Worm (Caenorhabditis elegans): ENCODE measurements around the gene H35B03.1.

H35B03.1 gene

ce11 chrIV:5703443-5703842, 22.0 kb upstream of the H35B03.1 start, which contains the start of the genes C55C3.73 and perm-5:
C55C3.73 (minus strand) TSS chrIV:5703451.
perm-5 (minus strand) TSS chrIV:5703468.
- TF ChIP-seq tra-4 (tag; optimal IDR thresholded peaks at IDR 0.05) (no peak), hmg-4 (GFP tag; optimal IDR thresholded peaks at IDR 0.05) (no peak), flt-1 (GFP tag; IDR thresholded peaks at IDR 0.05) (no peak), aly-1 (tag; optimal IDR thresholded peaks at IDR 0.05) (no peak), ama-1 (optimal IDR thresholded peaks at IDR 0.05) (no peak), hmbx-1 (tag; optimal IDR thresholded peaks at IDR 0.05) (no peak), pes-1 (GFP tag; IDR thresholded peaks at IDR 0.05) (no peak), F13C5.2 (tag; optimal IDR thresholded peaks at IDR 0.05) (no peak), tbx-37 (GFP tag; conservative IDR thresholded peaks at IDR 0.05) (no peak), ets-7 (tag; optimal IDR thresholded peaks at IDR 0.05) (no peak), tbx-11 (GFP tag; IDR thresholded peaks at IDR 0.05) (no peak), ceh-36 (tag; optimal IDR thresholded peaks at IDR 0.05) (no peak), hnd-1 (tag; optimal IDR thresholded peaks at IDR 0.05) (no peak), B0310.2 (tag; optimal IDR thresholded peaks at IDR 0.05) (no peak)

ce11 chrIV:5703917-5704316, 21.5 kb upstream of the H35B03.1 start:
- no peak for TF ChIP-seq sea-1 (GFP tag; conservative IDR thresholded peaks at IDR 0.05)
- TF ChIP-seq ceh-36 (tag; optimal IDR thresholded peaks at IDR 0.05): no peak
- no peak for TF ChIP-seq hmbx-1 (tag; optimal IDR thresholded peaks at IDR 0.05)

- no peak for TF ChIP-seq tra-4 (tag; optimal IDR thresholded peaks at IDR 0.05)
- TF ChIP-seq B0310.2 (tag; optimal IDR thresholded peaks at IDR 0.05): no peak
- TF ChIP-seq F13C5.2 (tag; optimal IDR thresholded peaks at IDR 0.05): no peak
Measured at ce11 chrIV:5706603-5707002, 18.8 kb upstream of the H35B03.1 start.

- TF ChIP-seq F13C5.2 (tag; optimal IDR thresholded peaks at IDR 0.05): no peak
- no peak for TF ChIP-seq B0310.2 (tag; optimal IDR thresholded peaks at IDR 0.05)
- no peak for TF ChIP-seq hnd-1 (tag; optimal IDR thresholded peaks at IDR 0.05)
- no peak for TF ChIP-seq hmbx-1 (tag; optimal IDR thresholded peaks at IDR 0.05)
Measured at ce11 chrIV:5708796-5709195, 16.6 kb upstream of the H35B03.1 start, which contains the start of gene C55C3.1. C55C3.1 (plus strand) TSS chrIV:5709096.

- TF ChIP-seq tbx-37 (GFP tag; conservative IDR thresholded peaks at IDR 0.05) (no peak), scrt-1 (GFP tag; IDR thresholded peaks at IDR 0.05) (no peak), tbx-11 (GFP tag; IDR thresholded peaks at IDR 0.05) (no peak), flt-1 (GFP tag; IDR thresholded peaks at IDR 0.05) (no peak), pes-1 (GFP tag; IDR thresholded peaks at IDR 0.05) (no peak), sea-1 (GFP tag; conservative IDR thresholded peaks at IDR 0.05) (no peak), B0310.2 (tag; optimal IDR thresholded peaks at IDR 0.05) (no peak), hmg-4 (GFP tag; optimal IDR thresholded peaks at IDR 0.05) (no peak), tra-4 (tag; optimal IDR thresholded peaks at IDR 0.05) (no peak), ceh-13 (GFP tag; optimal IDR thresholded peaks at IDR 0.05) (no peak), ceh-36 (tag; optimal IDR thresholded peaks at IDR 0.05) (no peak), hnd-1 (tag; optimal IDR thresholded peaks at IDR 0.05) (no peak), ets-7 (tag; optimal IDR thresholded peaks at IDR 0.05) (no peak), hmbx-1 (tag; optimal IDR thresholded peaks at IDR 0.05) (no peak), ama-1 (optimal IDR thresholded peaks at IDR 0.05) (no peak), F13C5.2 (tag; optimal IDR thresholded peaks at IDR 0.05) (no peak), aly-1 (tag; optimal IDR thresholded peaks at IDR 0.05) (no peak)
Measured at ce11 chrIV:5715341-5716112, 9.9 kb upstream of the H35B03.1 start.

- TF ChIP-seq ets-7 (tag; optimal IDR thresholded peaks at IDR 0.05) (no peak), hmg-4 (GFP tag; optimal IDR thresholded peaks at IDR 0.05) (no peak), ama-1 (optimal IDR thresholded peaks at IDR 0.05) (no peak), ceh-36 (tag; optimal IDR thresholded peaks at IDR 0.05) (no peak), tbx-11 (GFP tag; IDR thresholded peaks at IDR 0.05) (no peak), B0310.2 (tag; optimal IDR thresholded peaks at IDR 0.05) (no peak)
Measured at ce11 chrIV:5723659-5724058, 1.7 kb upstream of the H35B03.1 start.

ce11 chrIV:5731597-5731996, 6.2 kb downstream of the H35B03.1 start, which contains the start of gene H35B03.2:
H35B03.2 (minus strand) TSS chrIV:5731674.
- no peak for TF ChIP-seq flt-1 (GFP tag; IDR thresholded peaks at IDR 0.05)
- no peak for TF ChIP-seq hmbx-1 (tag; optimal IDR thresholded peaks at IDR 0.05)
- TF ChIP-seq aly-1 (tag; optimal IDR thresholded peaks at IDR 0.05): no peak
- TF ChIP-seq tra-4 (tag; optimal IDR thresholded peaks at IDR 0.05): no peak
- no peak for TF ChIP-seq F13C5.2 (tag; optimal IDR thresholded peaks at IDR 0.05)
- TF ChIP-seq B0310.2 (tag; optimal IDR thresholded peaks at IDR 0.05): no peak
- no peak for TF ChIP-seq tbx-37 (GFP tag; conservative IDR thresholded peaks at IDR 0.05)
- no peak for TF ChIP-seq hmg-4 (GFP tag; optimal IDR thresholded peaks at IDR 0.05)
- TF ChIP-seq ceh-13 (GFP tag; optimal IDR thresholded peaks at IDR 0.05): no peak
- TF ChIP-seq ama-1 (optimal IDR thresholded peaks at IDR 0.05): no peak
- TF ChIP-seq scrt-1 (GFP tag; IDR thresholded peaks at IDR 0.05): no peak
- TF ChIP-seq ets-7 (tag; optimal IDR thresholded peaks at IDR 0.05): no peak
- no peak for TF ChIP-seq pes-1 (GFP tag; IDR thresholded peaks at IDR 0.05)
- TF ChIP-seq ceh-36 (tag; optimal IDR thresholded peaks at IDR 0.05): no peak
- no peak for TF ChIP-seq tbx-11 (GFP tag; IDR thresholded peaks at IDR 0.05)

ce11 chrIV:5734720-5735119, 9.3 kb downstream of the H35B03.1 start, which contains the start of gene cpg-18:
cpg-18 (plus strand) TSS chrIV:5735020.
- TF ChIP-seq ceh-13 (GFP tag; optimal IDR thresholded peaks at IDR 0.05) (no peak), aly-1 (tag; optimal IDR thresholded peaks at IDR 0.05) (no peak), ama-1 (optimal IDR thresholded peaks at IDR 0.05) (no peak), ets-7 (tag; optimal IDR thresholded peaks at IDR 0.05) (no peak), pes-1 (GFP tag; IDR thresholded peaks at IDR 0.05) (no peak), scrt-1 (GFP tag; IDR thresholded peaks at IDR 0.05) (no peak), sea-1 (GFP tag; conservative IDR thresholded peaks at IDR 0.05) (no peak), hmg-4 (GFP tag; optimal IDR thresholded peaks at IDR 0.05) (no peak), tbx-11 (GFP tag; IDR thresholded peaks at IDR 0.05) (no peak)
